Worm (Caenorhabditis elegans) whole organism, young adult: ENCODE results near the gene clec-254.

Experiments used
- F52B5.7 ChIP-seq: sonication (generic microtip); optimal IDR thresholded peaks from 2 replicates; lab custom pipeline; 2016; ENCODE audit warnings: mild to moderate bottlenecking, missing genetic modification characterization, missing compliant biosample characterization
- T26A5.8 ChIP-seq: sonication (generic microtip); optimal IDR thresholded peaks from 2 replicates; lab custom pipeline; 2016; ENCODE audit warnings: missing genetic modification characterization, missing compliant biosample characterization
- Y95B8A.8 ChIP-seq: fragments of 200-800 bp; sonication (Bioruptor generic); IDR thresholded peaks from 2 replicates; pipeline ENCODE4 v1.3.6; 2022; ENCODE audit warnings: missing genetic modification reagents, missing genetic modification characterization, missing compliant biosample characterization
- dpl-1 ChIP-seq: fragments of 150-350 bp; optimal IDR thresholded peaks from 2 replicates; lab custom pipeline; 2014; ENCODE audit warnings: missing biosample characterization, missing genetic modification reagents, missing genetic modification characterization
- tbx-9 ChIP-seq: sonication (generic microtip); optimal IDR thresholded peaks from 2 replicates; lab custom pipeline; 2016; ENCODE audit warnings: borderline replicate concordance, missing genetic modification characterization, inconsistent platforms, missing compliant biosample characterization
- ztf-3 ChIP-seq: fragments of 200-800 bp; sonication (Bioruptor generic); optimal IDR thresholded peaks from 2 replicates; lab custom pipeline; 2018; ENCODE audit warnings: mild to moderate bottlenecking, missing genetic modification characterization, missing compliant biosample characterization

DNA sequence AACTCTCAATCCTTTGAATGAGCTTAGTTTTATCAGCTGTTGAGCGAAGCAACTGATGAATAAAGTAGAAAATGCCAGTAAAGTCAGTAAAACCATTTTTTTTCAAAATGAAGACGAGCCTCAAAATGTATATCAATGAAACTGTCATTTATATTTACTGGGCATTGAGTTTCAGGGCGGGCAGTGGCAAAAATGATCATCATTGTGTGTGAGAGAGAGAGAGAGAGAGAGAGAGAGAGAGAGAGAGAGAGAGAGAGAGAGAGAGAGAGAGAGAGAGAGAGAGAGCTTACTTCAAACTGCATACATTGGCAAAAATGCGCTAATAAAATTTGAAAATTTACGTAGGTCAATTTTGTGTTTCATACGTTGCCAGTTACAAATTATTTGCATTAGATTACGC, 5.9 kb upstream of the clec-254 start, which contains the start of gene F11D11.3:
- TF ChIP-seq Y95B8A.8 (GFP tag; lab: Robert Waterston, UW) = no peak
- TF ChIP-seq ztf-3 (GFP tag; lab: Kevin White, UChicago) = no peak
- no peak for TF ChIP-seq tbx-9 (tag; lab: Kevin White, UChicago)
- no peak for TF ChIP-seq dpl-1
- no peak for TF ChIP-seq T26A5.8 (tag; lab: Kevin White, UChicago)
- no peak for TF ChIP-seq F52B5.7
